Fruit fly (Drosophila melanogaster): ENCODE data around the gene Nmdmc.

The Nmdmc gene

dm6 chr3R:9051937-9052680 is 1.8 kb upstream of the Nmdmc start, which contains the start of gene Kdm2 (continued):
- TF ChIP-seq gt (GFP tag; IDR thresholded peaks at IDR 0.05) (no peak), CG13296 (GFP tag; optimal IDR thresholded peaks at IDR 0.05) (peak; percentile 39), cad (GFP tag; optimal IDR thresholded peaks at IDR 0.05) (no peak), luna (GFP tag; optimal IDR thresholded peaks at IDR 0.05) (no peak), usp (GFP tag; optimal IDR thresholded peaks at IDR 0.05) (no peak), CG12236 (GFP tag; optimal IDR thresholded peaks at IDR 0.05) (no peak), fru (optimal IDR thresholded peaks at IDR 0.05) (no peak), inv (GFP tag; IDR thresholded peaks at IDR 0.05; ENCODE audit: partially characterized antibody) (no peak), Ptx1 (GFP tag; IDR thresholded peaks at IDR 0.05) (no peak), CG15269 (tag; optimal IDR thresholded peaks at IDR 0.05) (peak; percentile 35), CG10366 (GFP tag; IDR thresholded peaks at IDR 0.05) (no peak), Mad (GFP tag; optimal IDR thresholded peaks at IDR 0.05) (no peak), tna (GFP tag; IDR thresholded peaks at IDR 0.05; ENCODE audit: partially characterized antibody) (no peak), mld (GFP tag; IDR thresholded peaks at IDR 0.05; ENCODE audit: partially characterized antibody) (no peak), Nf-YB (GFP tag; optimal IDR thresholded peaks at IDR 0.05) (no peak), jigr1 (GFP tag; IDR thresholded peaks at IDR 0.05) (no peak), CG17802 (tag; optimal IDR thresholded peaks at IDR 0.05) (no peak), nau (GFP tag; optimal IDR thresholded peaks at IDR 0.05) (no peak), CG15696 (tag; optimal IDR thresholded peaks at IDR 0.05) (no peak), pnt (GFP tag; optimal IDR thresholded peaks at IDR 0.05) (no peak), CG13624 (GFP tag; optimal IDR thresholded peaks at IDR 0.05) (no peak), Rx (GFP tag; IDR thresholded peaks at IDR 0.05) (no peak), gsb (GFP tag; IDR thresholded peaks at IDR 0.05) (no peak), run (tag; optimal IDR thresholded peaks at IDR 0.05) (no peak), sna (GFP tag; IDR thresholded peaks at IDR 0.05; ENCODE audit: partially characterized antibody) (no peak), CG10147 (GFP tag; optimal IDR thresholded peaks at IDR 0.05) (no peak), Stat92E (GFP tag; optimal IDR thresholded peaks at IDR 0.05) (peak in 1 of 3 experiments; percentile 87), CG9876 (GFP tag; optimal IDR thresholded peaks at IDR 0.05) (no peak), phol (tag; optimal IDR thresholded peaks at IDR 0.05) (peak; percentile 58), Dfd (GFP tag; optimal IDR thresholded peaks at IDR 0.05) (no peak), CG11723 (GFP tag; optimal IDR thresholded peaks at IDR 0.05) (no peak), esg (GFP tag; conservative IDR thresholded peaks at IDR 0.05) (no peak), caup (GFP tag; optimal IDR thresholded peaks at IDR 0.05; ENCODE audit: severe bottlenecking) (peak; percentile 9), CG11398 (GFP tag; optimal IDR thresholded peaks at IDR 0.05) (no peak), Sry-β (GFP tag; optimal IDR thresholded peaks at IDR 0.05) (no peak), YL-1 (GFP tag; optimal IDR thresholded peaks at IDR 0.05) (peak; percentile 70), CG7928 (GFP tag; optimal IDR thresholded peaks at IDR 0.05) (no peak), CG4854 (GFP tag; optimal IDR thresholded peaks at IDR 0.05) (peak; percentile 7), nerfin-2 (GFP tag; IDR thresholded peaks at IDR 0.05; ENCODE audit: partially characterized antibody) (no peak), Six4 (GFP tag; optimal IDR thresholded peaks at IDR 0.05) (no peak), Drgx (GFP tag; IDR thresholded peaks at IDR 0.05) (no peak), Ada2b (GFP tag; IDR thresholded peaks at IDR 0.05) (no peak), CG18262 (tag; optimal IDR thresholded peaks at IDR 0.05) (peak; percentile 15), CG12155 (GFP tag; optimal IDR thresholded peaks at IDR 0.05) (peak; percentile 12), nerfin-1 (tag; optimal IDR thresholded peaks at IDR 0.05) (peak; percentile 16), Hand (GFP tag; optimal IDR thresholded peaks at IDR 0.05) (peak; percentile 26), pzg (GFP tag; optimal IDR thresholded peaks at IDR 0.05) (peak; percentile 67), Sox100B (GFP tag; optimal IDR thresholded peaks at IDR 0.05) (no peak), CG17568 (GFP tag; optimal IDR thresholded peaks at IDR 0.05) (no peak), Taf1 (GFP tag; IDR thresholded peaks at IDR 0.05) (no peak)

All from whole organism, embryonic.